Fruit fly (Drosophila melanogaster): ENCODE data around the gene cocoon.

DNA sequence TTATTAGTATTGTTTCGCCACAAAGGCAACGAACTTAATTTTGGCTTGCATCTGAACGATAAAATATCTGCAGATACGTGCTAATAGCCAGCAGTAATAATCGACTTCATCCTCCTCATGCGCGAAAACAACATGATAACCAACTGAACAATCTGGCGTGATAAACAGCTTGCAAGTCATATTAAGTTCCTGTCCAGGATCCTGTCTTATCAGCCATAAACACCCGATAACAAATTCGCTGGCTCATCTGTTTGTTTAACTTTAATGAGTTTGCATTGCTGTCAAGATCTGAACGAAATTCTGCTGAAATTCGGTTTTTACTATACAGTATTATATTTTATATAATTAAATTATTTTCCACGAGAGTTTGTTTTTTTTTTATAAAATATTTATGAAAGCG lies 39.4 kb upstream of the cocoon start:
- TF ChIP-seq CTCF (optimal IDR thresholded peaks at IDR 0.05) (no peak), CG8478 (optimal IDR thresholded peaks at IDR 0.05) (no peak)
